Fruit fly (Drosophila melanogaster) whole organism, embryonic: ENCODE measurements around the gene CG8097.
A peak's percentile ranks its signal among the peaks of the same experiment; 100 is the strongest.

Experiments used
- Blimp-1 ChIP-seq: fragments of 200-800 bp; sonication (Bioruptor generic); optimal IDR thresholded peaks from 3 replicates; lab custom pipeline; 2018; ENCODE audit warnings: missing biosample characterization, missing genetic modification characterization, mild to moderate bottlenecking, moderate library complexity, missing genetic modification reagents
- CG10462 ChIP-seq: fragments of 200-800 bp; sonication (Bioruptor generic); optimal IDR thresholded peaks from 2 replicates; lab custom pipeline; 2016; ENCODE audit warnings: missing biosample characterization, missing genetic modification characterization
- CG10565 ChIP-seq: fragments of 200-800 bp; sonication (Bioruptor generic); optimal IDR thresholded peaks from 3 replicates; lab custom pipeline; 2016; ENCODE audit warnings: missing biosample characterization, mild to moderate bottlenecking, missing genetic modification characterization
- CG11085 ChIP-seq: fragments of 200-800 bp; sonication (Bioruptor generic); IDR thresholded peaks from 2 replicates; pipeline ENCODE4 v1.3.6; 2022; ENCODE audit warnings: missing biosample characterization, missing genetic modification characterization
- CG13894 ChIP-seq: fragments of 200-800 bp; sonication (Bioruptor generic); optimal IDR thresholded peaks from 3 replicates; lab custom pipeline; 2018; ENCODE audit warnings: missing biosample characterization, mild to moderate bottlenecking, missing genetic modification characterization, moderate library complexity
- CG14710 ChIP-seq: fragments of 200-800 bp; sonication (Bioruptor generic); optimal IDR thresholded peaks from 3 replicates; lab custom pipeline; 2019; ENCODE audit warnings: missing biosample characterization, mild to moderate bottlenecking, missing genetic modification characterization, moderate library complexity
- CG14965 ChIP-seq: fragments of 200-800 bp; sonication (Bioruptor generic); optimal IDR thresholded peaks from 2 replicates; lab custom pipeline; 2016; ENCODE audit warnings: missing biosample characterization, missing genetic modification characterization, borderline replicate concordance
- CG15601 ChIP-seq: fragments of 200-800 bp; sonication (Bioruptor generic); optimal IDR thresholded peaks from 3 replicates; lab custom pipeline; 2019; ENCODE audit warnings: missing biosample characterization, mild to moderate bottlenecking, missing genetic modification characterization, moderate library complexity
- CG1647 ChIP-seq: fragments of 200-800 bp; sonication (Bioruptor generic); optimal IDR thresholded peaks from 3 replicates; lab custom pipeline; 2016; ENCODE audit warnings: missing biosample characterization, missing genetic modification characterization
- CG17385 ChIP-seq: fragments of 200-800 bp; sonication (Bioruptor generic); optimal IDR thresholded peaks from 3 replicates; lab custom pipeline; 2018; ENCODE audit warnings: missing biosample characterization, mild to moderate bottlenecking, missing genetic modification characterization
- CG17612 ChIP-seq: fragments of 200-800 bp; sonication (Bioruptor generic); IDR thresholded peaks from 2 replicates; pipeline ENCODE4 v1.3.6; 2022; ENCODE audit warnings: missing biosample characterization, missing genetic modification characterization
- CG18476 ChIP-seq: fragments of 200-800 bp; sonication (Bioruptor generic); optimal IDR thresholded peaks from 2 replicates; lab custom pipeline; 2016; ENCODE audit warnings: missing biosample characterization, mild to moderate bottlenecking, missing genetic modification characterization
- CG2889 ChIP-seq: fragments of 200-800 bp; sonication (Bioruptor generic); IDR thresholded peaks from 3 replicates; pipeline ENCODE4 v1.3.6; 2022; ENCODE audit warnings: missing biosample characterization, missing genetic modification characterization
- CG3065 ChIP-seq: fragments of 200-800 bp; sonication (Bioruptor generic); optimal IDR thresholded peaks from 2 replicates; lab custom pipeline; 2016; ENCODE audit warnings: missing biosample characterization, missing genetic modification characterization
- CG31441 ChIP-seq: fragments of 200-800 bp; sonication (Bioruptor generic); IDR thresholded peaks from 2 replicates; pipeline ENCODE4 v1.3.6; 2022; ENCODE audit warnings: missing biosample characterization, missing genetic modification characterization
- CG3281 ChIP-seq: fragments of 200-800 bp; sonication (Bioruptor generic); optimal IDR thresholded peaks from 3 replicates; lab custom pipeline; 2017; ENCODE audit warnings: missing biosample characterization, mild to moderate bottlenecking, missing genetic modification characterization
- CG7928 ChIP-seq: fragments of 200-800 bp; sonication (Bioruptor generic); optimal IDR thresholded peaks from 2 replicates; lab custom pipeline; 2017; ENCODE audit warnings: missing biosample characterization, mild to moderate bottlenecking, missing genetic modification characterization
- CG8359 ChIP-seq: fragments of 200-800 bp; sonication (Bioruptor generic); optimal IDR thresholded peaks from 2 replicates; lab custom pipeline; 2017; ENCODE audit warnings: missing biosample characterization, mild to moderate bottlenecking, missing genetic modification characterization, borderline replicate concordance
- CG9727 ChIP-seq: fragments of 200-800 bp; sonication (Bioruptor generic); optimal IDR thresholded peaks from 3 replicates; lab custom pipeline; 2017; ENCODE audit warnings: missing biosample characterization, mild to moderate bottlenecking, missing genetic modification characterization
- CkIIα-i1 ChIP-seq: fragments of 200-800 bp; sonication (Bioruptor generic); IDR thresholded peaks from 2 replicates; pipeline ENCODE4 v1.3.6; 2022; ENCODE audit warnings: missing biosample characterization, missing genetic modification characterization
- CrebB ChIP-seq: fragments of 200-800 bp; sonication (Bioruptor generic); optimal IDR thresholded peaks from 3 replicates; lab custom pipeline; 2018; ENCODE audit warnings: missing biosample characterization, mild to moderate bottlenecking, missing genetic modification characterization
- Dek ChIP-seq: fragments of 200-800 bp; sonication (Bioruptor generic); optimal IDR thresholded peaks from 3 replicates; lab custom pipeline; 2019; ENCODE audit warnings: missing biosample characterization, mild to moderate bottlenecking, missing genetic modification characterization, moderate library complexity
- Dp ChIP-seq: fragments of 200-800 bp; sonication (Bioruptor generic); optimal IDR thresholded peaks from 2 replicates; lab custom pipeline; 2018; ENCODE audit warnings: missing biosample characterization, mild to moderate bottlenecking, missing genetic modification characterization, moderate library complexity
- Drgx ChIP-seq: fragments of 200-800 bp; sonication (Bioruptor generic); IDR thresholded peaks from 2 replicates; pipeline ENCODE4 v1.3.6; 2022; ENCODE audit warnings: missing biosample characterization, missing genetic modification characterization
- Ets97D ChIP-seq: fragments of 200-800 bp; sonication (Bioruptor generic); optimal IDR thresholded peaks from 3 replicates; lab custom pipeline; 2016; ENCODE audit warnings: missing biosample characterization, missing genetic modification characterization
- Fer1 ChIP-seq: fragments of 200-800 bp; sonication (Bioruptor generic); optimal IDR thresholded peaks from 2 replicates; lab custom pipeline; 2017; ENCODE audit warnings: missing biosample characterization, mild to moderate bottlenecking, missing genetic modification characterization
- Gug ChIP-seq: fragments of 200-800 bp; sonication (Bioruptor generic); IDR thresholded peaks from 4 replicates; pipeline ENCODE4 v1.3.6; 2022; ENCODE audit warnings: missing biosample characterization, missing genetic modification characterization
- H2.0 ChIP-seq: fragments of 200-800 bp; sonication (Bioruptor generic); IDR thresholded peaks from 2 replicates; pipeline ENCODE4 v1.3.6; 2022; ENCODE audit warnings: missing biosample characterization, missing genetic modification characterization
- HmgD ChIP-seq: fragments of 200-800 bp; sonication (Bioruptor generic); optimal IDR thresholded peaks from 3 replicates; lab custom pipeline; 2016; ENCODE audit warnings: missing biosample characterization, missing genetic modification characterization
- Hr78 ChIP-seq, 2 experiments: fragments of 200-800 bp in 1 of 2; fragments of >200 bp in 1 of 2; sonication (Bioruptor generic) in 1 of 2; optimal IDR thresholded peaks; 2 replicates each; lab custom pipeline; 2017 to 2019; ENCODE audit warnings: missing biosample characterization in 2 of 2, missing genetic modification characterization in 2 of 2, mild to moderate bottlenecking in 1 of 2, moderate library complexity in 1 of 2
- Lim3 ChIP-seq: fragments of 200-800 bp; sonication (Bioruptor generic); IDR thresholded peaks from 2 replicates; pipeline ENCODE4 v1.3.6; 2022; ENCODE audit warnings: missing biosample characterization, missing genetic modification characterization
- Pdp1 ChIP-seq, 2 experiments: fragments of 200-800 bp; sonication (Bioruptor generic); optimal IDR thresholded peaks; 3 replicates each; lab custom pipeline; 2016; ENCODE audit warnings: missing biosample characterization in 2 of 2, missing genetic modification characterization in 2 of 2, mild to moderate bottlenecking in 1 of 2, moderate library complexity in 1 of 2
- Ptx1 ChIP-seq: fragments of 200-800 bp; sonication (Bioruptor generic); IDR thresholded peaks from 2 replicates; pipeline ENCODE4 v1.3.6; 2022; ENCODE audit warnings: missing biosample characterization, missing genetic modification characterization
- Six4 ChIP-seq: fragments of 200-800 bp; sonication (Bioruptor generic); optimal IDR thresholded peaks from 2 replicates; lab custom pipeline; 2016; ENCODE audit warnings: missing biosample characterization, missing genetic modification characterization
- bigmax ChIP-seq: fragments of 200-800 bp; sonication (Bioruptor generic); optimal IDR thresholded peaks from 2 replicates; lab custom pipeline; 2018; ENCODE audit warnings: missing biosample characterization, mild to moderate bottlenecking, missing genetic modification characterization
- btn ChIP-seq: fragments of 200-800 bp; sonication (Bioruptor generic); optimal IDR thresholded peaks from 2 replicates; lab custom pipeline; 2016; ENCODE audit warnings: missing biosample characterization, missing genetic modification characterization
- chif ChIP-seq, 2 experiments: fragments of 200-800 bp; sonication (Bioruptor generic); optimal IDR thresholded peaks; 3 replicates each; lab custom pipeline; 2016; ENCODE audit warnings: missing biosample characterization in 2 of 2, missing genetic modification characterization in 2 of 2
- chinmo ChIP-seq: fragments of 200-800 bp; sonication (Bioruptor generic); IDR thresholded peaks from 4 replicates; pipeline ENCODE4 v1.3.6; 2022; ENCODE audit warnings: missing biosample characterization, missing genetic modification characterization; ENCODE audit not compliant: partially characterized antibody
- chm ChIP-seq: fragments of 200-800 bp; sonication (Bioruptor generic); IDR thresholded peaks from 2 replicates; pipeline ENCODE4 v1.3.6; 2022; ENCODE audit warnings: missing biosample characterization, missing genetic modification characterization
- ci ChIP-seq: fragments of 200-800 bp; sonication (Bioruptor generic); IDR thresholded peaks from 3 replicates; pipeline ENCODE4 v1.3.6; 2022; ENCODE audit warnings: missing biosample characterization, missing genetic modification characterization
- dm ChIP-seq: fragments of 200-800 bp; sonication (Bioruptor generic); optimal IDR thresholded peaks from 3 replicates; lab custom pipeline; 2016; ENCODE audit warnings: missing biosample characterization, missing genetic modification characterization
- fru ChIP-seq: fragments of >200 bp; optimal IDR thresholded peaks from 2 replicates; lab custom pipeline; 2017
- gro ChIP-seq: fragments of 200-800 bp; sonication (Bioruptor generic); optimal IDR thresholded peaks from 2 replicates; lab custom pipeline; 2016; ENCODE audit warnings: missing biosample characterization, missing genetic modification characterization
- kni ChIP-seq: fragments of 200-800 bp; sonication (Bioruptor generic); optimal IDR thresholded peaks from 3 replicates; lab custom pipeline; 2017; ENCODE audit warnings: mild to moderate bottlenecking, missing biosample characterization, missing genetic modification reagents, missing genetic modification characterization
- lov ChIP-seq, 2 experiments: fragments of 200-800 bp in 1 of 2; fragments of >200 bp in 1 of 2; sonication (Bioruptor generic) in 1 of 2; IDR thresholded peaks in 1 of 2; optimal IDR thresholded peaks in 1 of 2; 2 replicates in 1 of 2; 3 replicates in 1 of 2; pipeline versions ENCODE4 v1.3.6 to Lab custom; 2017 to 2022; ENCODE audit warnings: missing biosample characterization in 1 of 2, missing genetic modification characterization in 1 of 2
- pum ChIP-seq: fragments of 200-800 bp; sonication (Bioruptor generic); optimal IDR thresholded peaks from 2 replicates; lab custom pipeline; 2016; ENCODE audit warnings: missing biosample characterization, missing genetic modification characterization
- sqz ChIP-seq: fragments of 200-800 bp; sonication (Bioruptor generic); optimal IDR thresholded peaks from 3 replicates; lab custom pipeline; 2018; ENCODE audit warnings: missing biosample characterization, mild to moderate bottlenecking, missing genetic modification characterization
- tgo ChIP-seq: fragments of 200-800 bp; sonication (Bioruptor generic); IDR thresholded peaks from 3 replicates; pipeline ENCODE4 v1.3.6; 2022; ENCODE audit warnings: missing biosample characterization, missing genetic modification characterization
- z ChIP-seq: fragments of 200-800 bp; sonication (Bioruptor generic); IDR thresholded peaks from 3 replicates; pipeline ENCODE4 v1.3.6; 2022; ENCODE audit warnings: missing biosample characterization, missing genetic modification characterization

The CG8097 gene

dm6 chrX:15591721-15592491 lies 8.9 kb downstream of the CG8097 start (continued):
- TF ChIP-seq Blimp-1 (peak; percentile 38), chm (no peak), Gug (GFP tag; lab: Robert Waterston, UW) (peak; percentile 44; the same call in 1 of the 4 replicates), CG3281 (GFP tag; lab: Kevin White, UChicago) (peak; percentile 49), pum (GFP tag; lab: Kevin White, UChicago) (peak; percentile 41), HmgD (GFP tag; lab: Kevin White, UChicago) (no peak), CG10565 (GFP tag; lab: Kevin White, UChicago) (no peak), CG17612 (GFP tag; lab: Robert Waterston, UW) (no peak), CkIIα-i1 (no peak), Fer1 (GFP tag; lab: Kevin White, UChicago) (peak; percentile 41), CG14710 (tag; lab: Kevin White, UChicago) (peak; percentile 33), z (GFP tag; lab: Robert Waterston, UW) (no peak), CG7928 (GFP tag; lab: Kevin White, UChicago) (no peak), CG15601 (tag; lab: Kevin White, UChicago) (peak; percentile 1), H2.0 (GFP tag; lab: Robert Waterston, UW) (no peak), chinmo (GFP tag; lab: Robert Waterston, UW) (no peak), btn (no peak), CG1647 (no peak), chif (GFP tag; optimal IDR thresholded peaks at IDR 0.05; lab: Kevin White, UChicago) (peak; percentile 21 to 44), CG2889 (GFP tag; lab: Robert Waterston, UW) (no peak), Dek (no peak), CG8359 (GFP tag; lab: Kevin White, UChicago) (no peak), Six4 (no peak), CG9727 (GFP tag; lab: Kevin White, UChicago) (peak; percentile 54), CG18476 (GFP tag; lab: Kevin White, UChicago) (no peak), CG3065 (GFP tag; lab: Kevin White, UChicago) (no peak), CG11085 (GFP tag; lab: Robert Waterston, UW) (no peak), sqz (GFP tag; lab: Kevin White, UChicago) (no peak), kni (GFP tag; lab: Kevin White, UChicago) (no peak), CG10462 (GFP tag; lab: Kevin White, UChicago) (peak; percentile 11), CrebB (tag; lab: Kevin White, UChicago) (no peak), Lim3 (GFP tag; lab: Robert Waterston, UW) (no peak), bigmax (no peak), Ptx1 (peak; percentile 55), ci (GFP tag; lab: Robert Waterston, UW) (peak; percentile 62; the same call in 2 of the 3 replicates), CG14965 (GFP tag; lab: Kevin White, UChicago) (no peak), dm (GFP tag; lab: Kevin White, UChicago) (no peak), CG31441 (GFP tag; lab: Robert Waterston, UW) (peak; percentile 53), CG17385 (GFP tag; lab: Kevin White, UChicago) (peak; percentile 45), Hr78 (GFP tag; optimal IDR thresholded peaks at IDR 0.05; lab: Kevin White, UChicago) (peak in 1 of 2 experiments; percentile 42), fru (lab: Kevin White, UChicago) (no peak), gro (GFP tag; lab: Kevin White, UChicago) (no peak), Drgx (peak; percentile 35; the same call in 1 of the 2 replicates), CG13894 (no peak), tgo (GFP tag; lab: Robert Waterston, UW) (0 out of 3 replicates have a peak, but pooled peaks have one; percentile 37), Pdp1 (GFP tag; optimal IDR thresholded peaks at IDR 0.05; lab: Kevin White, UChicago) (peak; percentile 42 to 78), Ets97D (no peak), Dp (GFP tag; lab: Kevin White, UChicago) (no peak), lov (optimal IDR thresholded peaks at IDR 0.05; lab: Kevin White, UChicago) (no peak), lov (GFP tag; IDR thresholded peaks at IDR 0.05; lab: Robert Waterston, UW) (no peak)
